Worm (Caenorhabditis elegans): ENCODE data around the gene F46H5.2.

F46H5.2 gene

ce11 chrX:7238562-7238961 lies 26.9 kb upstream of the F46H5.2 start, which contains the start of gene F46H5.3:
TSS of gene F46H5.3 (minus strand) at chrX:7238662.
- TF ChIP-seq madf-8 (GFP tag; conservative IDR thresholded peaks at IDR 0.05) = no peak
- no peak for TF ChIP-seq C06A6.2 (GFP tag; conservative IDR thresholded peaks at IDR 0.05)
- TF ChIP-seq cebp-2 (GFP tag; IDR thresholded peaks at IDR 0.05) = no peak

ce11 chrX:7242119-7242518 lies 23.3 kb upstream of the F46H5.2 start:
- TF ChIP-seq ets-4 (GFP tag; optimal IDR thresholded peaks at IDR 0.05) (no peak), lin-40 (tag; optimal IDR thresholded peaks at IDR 0.05) (peak; percentile 15), sea-2 (GFP tag; IDR thresholded peaks at IDR 0.05) (no peak), ztf-26 (tag; optimal IDR thresholded peaks at IDR 0.05) (peak; percentile 52), bed-1 (GFP tag; IDR thresholded peaks at IDR 0.05) (no peak), let-607 (tag; optimal IDR thresholded peaks at IDR 0.05) (no peak)

- TF ChIP-seq lin-54 (GFP tag; optimal IDR thresholded peaks at IDR 0.05) (no peak), K11D2.4 (GFP tag; IDR thresholded peaks at IDR 0.05) (no peak), hmg-1.2 (GFP tag; IDR thresholded peaks at IDR 0.05) (no peak), egrh-3 (GFP tag; IDR thresholded peaks at IDR 0.05) (no peak; the same call in 1 of the 2 replicates), ceh-40 (GFP tag; IDR thresholded peaks at IDR 0.05) (no peak), F57C9.4 (tag; optimal IDR thresholded peaks at IDR 0.05) (no peak), athp-1 (tag; optimal IDR thresholded peaks at IDR 0.05) (no peak), efl-1 (GFP tag; optimal IDR thresholded peaks at IDR 0.05) (no peak), snpc-4 (GFP tag; optimal IDR thresholded peaks at IDR 0.05) (no peak), snpc-4 (tag; optimal IDR thresholded peaks at IDR 0.05) (no peak), ztf-26 (tag; optimal IDR thresholded peaks at IDR 0.05) (no peak), K12H6.12 (tag; optimal IDR thresholded peaks at IDR 0.05) (no peak), rcor-1 (GFP tag; IDR thresholded peaks at IDR 0.05) (no peak), chd-7 (tag; optimal IDR thresholded peaks at IDR 0.05) (no peak), F55B11.4 (tag; optimal IDR thresholded peaks at IDR 0.05; ENCODE audit: borderline replicate concordance, insufficient read depth) (no peak), F52B5.7 (tag; optimal IDR thresholded peaks at IDR 0.05) (no peak), let-526 (GFP tag; IDR thresholded peaks at IDR 0.05) (no peak), nfya-2 (GFP tag; IDR thresholded peaks at IDR 0.05) (no peak), bed-2 (GFP tag; IDR thresholded peaks at IDR 0.05) (no peak), Y79H2A.3 (GFP tag; conservative IDR thresholded peaks at IDR 0.05) (no peak), T07F8.4 (tag; optimal IDR thresholded peaks at IDR 0.05) (no peak), rpc-1 (optimal IDR thresholded peaks at IDR 0.05) (no peak), rpc-1 (tag; optimal IDR thresholded peaks at IDR 0.05) (no peak), repo-1 (tag; optimal IDR thresholded peaks at IDR 0.05) (no peak), sptf-2 (GFP tag; optimal IDR thresholded peaks at IDR 0.05) (no peak), nhr-80 (tag; optimal IDR thresholded peaks at IDR 0.05) (peak; percentile 82), D2030.7 (GFP tag; IDR thresholded peaks at IDR 0.05) (no peak), nfyb-1 (GFP tag; IDR thresholded peaks at IDR 0.05) (peak; percentile 43; the same call in 1 of the 2 replicates), dox-1 (GFP tag; IDR thresholded peaks at IDR 0.05) (peak; percentile 49; the same call in 1 of the 2 replicates), akir-1 (GFP tag; optimal IDR thresholded peaks at IDR 0.05) (no peak), B0019.2 (GFP tag; conservative IDR thresholded peaks at IDR 0.05) (0 out of 2 replicates have a peak, but pooled peaks have one; percentile 2), lin-35 (GFP tag; optimal IDR thresholded peaks at IDR 0.05) (no peak), zfh-2 (GFP tag; conservative IDR thresholded peaks at IDR 0.05) (peak; percentile 92), hlh-26 (GFP tag; conservative IDR thresholded peaks at IDR 0.05) (no peak), ccch-3 (GFP tag; optimal IDR thresholded peaks at IDR 0.05) (no peak), madf-8 (GFP tag; conservative IDR thresholded peaks at IDR 0.05) (no peak), cebp-1 (GFP tag; IDR thresholded peaks at IDR 0.05) (no peak), cebp-1 (tag; optimal IDR thresholded peaks at IDR 0.05) (peak; percentile 44), lin-40 (tag; optimal IDR thresholded peaks at IDR 0.05) (no peak), let-607 (tag; optimal IDR thresholded peaks at IDR 0.05) (peak; percentile 25 to 31), hsf-1 (GFP tag; IDR thresholded peaks at IDR 0.05) (no peak)
Measured at ce11 chrX:7242878-7243277, 22.6 kb upstream of the F46H5.2 start, which contains the start of gene F46H5.7. TSS of gene F46H5.7 (minus strand) at chrX:7242983.

Data from whole organism, young adult.